Fruit fly (Drosophila melanogaster): ENCODE measurements around the gene Cyp4ae1.

Cyp4ae1 gene

dm6 chrX:2136831-2137452, 41.9 kb upstream of the Cyp4ae1 start (continued):
- TF ChIP-seq lilli (GFP tag; optimal IDR thresholded peaks at IDR 0.05): peak; percentile 100
- no peak for TF ChIP-seq unc-4 (GFP tag; IDR thresholded peaks at IDR 0.05; ENCODE audit: partially characterized antibody)
- peak; percentile 100 for TF ChIP-seq Dip3 (GFP tag; optimal IDR thresholded peaks at IDR 0.05)
- TF ChIP-seq sna (GFP tag; IDR thresholded peaks at IDR 0.05; ENCODE audit: partially characterized antibody): no peak; the same call in 1 of the 2 replicates
- TF ChIP-seq CG11504 (tag; optimal IDR thresholded peaks at IDR 0.05): peak; percentile 99
- peak; percentile 79 for TF ChIP-seq CG15479 (GFP tag; optimal IDR thresholded peaks at IDR 0.05)
- TF ChIP-seq Ada2b (GFP tag; IDR thresholded peaks at IDR 0.05): peak; percentile 100
- TF ChIP-seq Dfd (GFP tag; optimal IDR thresholded peaks at IDR 0.05): peak in 1 of 2 experiments; percentile 59
- TF ChIP-seq Hr78 (GFP tag; optimal IDR thresholded peaks at IDR 0.05): peak in 1 of 2 experiments; percentile 95
- TF ChIP-seq Sry-β (GFP tag; optimal IDR thresholded peaks at IDR 0.05): peak; percentile 82
- TF ChIP-seq az2 (GFP tag; optimal IDR thresholded peaks at IDR 0.05): peak; percentile 100
- TF ChIP-seq C15 (GFP tag; IDR thresholded peaks at IDR 0.05): peak; percentile 100
- peak; percentile 98 for TF ChIP-seq CG7556 (GFP tag; optimal IDR thresholded peaks at IDR 0.05)
- peak; percentile 97 for TF ChIP-seq CG6765 (GFP tag; optimal IDR thresholded peaks at IDR 0.05)
- TF ChIP-seq Fer2 (tag; optimal IDR thresholded peaks at IDR 0.05): peak; percentile 100
- peak; percentile 100 for TF ChIP-seq CHES-1-like (GFP tag; optimal IDR thresholded peaks at IDR 0.05)
- peak in 1 of 3 experiments; percentile 100 for TF ChIP-seq lola (GFP tag; optimal IDR thresholded peaks at IDR 0.05)
- TF ChIP-seq Gug (GFP tag; IDR thresholded peaks at IDR 0.05): peak; percentile 100
- peak; percentile 100 for TF ChIP-seq CG32532 (GFP tag; IDR thresholded peaks at IDR 0.05)
- peak; percentile 100 for TF ChIP-seq CG14014 (GFP tag; IDR thresholded peaks at IDR 0.05)
- TF ChIP-seq pum (GFP tag; optimal IDR thresholded peaks at IDR 0.05): peak; percentile 100
- TF ChIP-seq CG2712 (tag; optimal IDR thresholded peaks at IDR 0.05): peak; percentile 100
- peak; percentile 100 for TF ChIP-seq Six4 (GFP tag; optimal IDR thresholded peaks at IDR 0.05)
- no peak for TF ChIP-seq Dll (GFP tag; IDR thresholded peaks at IDR 0.05; ENCODE audit: partially characterized antibody)
- TF ChIP-seq CG10565 (GFP tag; optimal IDR thresholded peaks at IDR 0.05): peak; percentile 100
- TF ChIP-seq so (GFP tag; IDR thresholded peaks at IDR 0.05): peak; percentile 100
- TF ChIP-seq Lim3 (GFP tag; IDR thresholded peaks at IDR 0.05): peak; percentile 100
- TF ChIP-seq CG8765 (GFP tag; IDR thresholded peaks at IDR 0.05): peak; percentile 100
- peak; percentile 99 for TF ChIP-seq CG14710 (tag; optimal IDR thresholded peaks at IDR 0.05)
- TF ChIP-seq run (tag; optimal IDR thresholded peaks at IDR 0.05): peak; percentile 99
- TF ChIP-seq Fer3 (tag; optimal IDR thresholded peaks at IDR 0.05): peak; percentile 100
- peak; percentile 90 for TF ChIP-seq CG3995 (GFP tag; optimal IDR thresholded peaks at IDR 0.05)
- no peak for TF ChIP-seq CG2129 (GFP tag; IDR thresholded peaks at IDR 0.05; ENCODE audit: partially characterized antibody)
- peak; percentile 100 for TF ChIP-seq HLH3B (GFP tag; IDR thresholded peaks at IDR 0.05)
- peak; percentile 82 for TF ChIP-seq CG9797 (GFP tag; optimal IDR thresholded peaks at IDR 0.05)
- peak; percentile 100 for TF ChIP-seq bcd (GFP tag; optimal IDR thresholded peaks at IDR 0.05)
- peak; percentile 99 for TF ChIP-seq Hand (GFP tag; optimal IDR thresholded peaks at IDR 0.05)
- peak; percentile 100 for TF ChIP-seq CG4854 (GFP tag; optimal IDR thresholded peaks at IDR 0.05)
- TF ChIP-seq eve (GFP tag; optimal IDR thresholded peaks at IDR 0.05): peak; percentile 100
- peak; percentile 100 for TF ChIP-seq sens (GFP tag)
- TF ChIP-seq kah (GFP tag; optimal IDR thresholded peaks at IDR 0.05): peak; percentile 99
- peak; percentile 98 for TF ChIP-seq CG10274 (GFP tag; optimal IDR thresholded peaks at IDR 0.05)
- peak; percentile 98 for TF ChIP-seq CG10321 (GFP tag; IDR thresholded peaks at IDR 0.05)
- TF ChIP-seq pzg (GFP tag; optimal IDR thresholded peaks at IDR 0.05): peak; percentile 60
- TF ChIP-seq Nf-YC (tag; optimal IDR thresholded peaks at IDR 0.05): peak; percentile 95
- TF ChIP-seq ac (GFP tag; optimal IDR thresholded peaks at IDR 0.05): peak; percentile 100
- no peak for TF ChIP-seq CG7963 (GFP tag; IDR thresholded peaks at IDR 0.05; ENCODE audit: partially characterized antibody)
- peak; percentile 93 for TF ChIP-seq Adf1 (GFP tag; IDR thresholded peaks at IDR 0.05)
- peak; percentile 100 for TF ChIP-seq sisA (GFP tag; IDR thresholded peaks at IDR 0.05)
